Worm (Caenorhabditis elegans) whole organism, L4/young adult: Measurements from ENCODE around the gene F15E6.3.

Source experiments
- W03F9.2 ChIP-seq: fragments of 150-350 bp; optimal IDR thresholded peaks from 2 replicates; lab custom pipeline; 2014; ENCODE audit warnings: missing biosample characterization, missing genetic modification characterization
- him-1 ChIP-seq: sonication (generic microtip); optimal IDR thresholded peaks from 2 replicates; lab custom pipeline; 2016; ENCODE audit warnings: missing genotype, missing genetic modification reagents, missing genetic modification characterization, missing compliant biosample characterization

- no peak for TF ChIP-seq him-1 (tag; lab: Kevin White, UChicago)
- no peak for TF ChIP-seq W03F9.2 (tag; lab: Kevin White, UChicago)
Measured at ce11 chrIV:4336139-4336851, 41.6 kb downstream of the F15E6.3 start, which contains the start of the genes W03B1.3 and oac-51.
